Fruit fly (Drosophila melanogaster) whole organism, adult: ENCODE data around the gene CG34284.

Experiments used
- CG11617 ChIP-seq: fragments of 200-800 bp; sonication (Bioruptor generic); optimal IDR thresholded peaks from 2 replicates; lab custom pipeline; 2017; ENCODE audit warnings: mild to moderate bottlenecking, missing biosample characterization, missing genetic modification reagents, missing genetic modification characterization
- CG12768 ChIP-seq: fragments of 200-800 bp; sonication (Bioruptor generic); optimal IDR thresholded peaks from 2 replicates; lab custom pipeline; 2017; ENCODE audit warnings: missing biosample characterization, missing genetic modification characterization, mild to moderate bottlenecking, moderate library complexity, missing genetic modification reagents
- CG14711 ChIP-seq: fragments of 200-800 bp; sonication (Bioruptor generic); optimal IDR thresholded peaks from 2 replicates; lab custom pipeline; 2018; ENCODE audit warnings: missing biosample characterization, mild to moderate bottlenecking, missing genetic modification characterization, moderate library complexity
- CG1620 ChIP-seq: fragments of 200-800 bp; sonication (Bioruptor generic); optimal IDR thresholded peaks from 2 replicates; lab custom pipeline; 2016; ENCODE audit warnings: missing biosample characterization, missing genetic modification characterization
- CG33017 ChIP-seq: fragments of 200-800 bp; sonication (Bioruptor generic); optimal IDR thresholded peaks from 2 replicates; lab custom pipeline; 2018; ENCODE audit warnings: missing biosample characterization, mild to moderate bottlenecking, missing genetic modification characterization, moderate library complexity
- CG5204 ChIP-seq: fragments of 200-800 bp; sonication (Bioruptor generic); optimal IDR thresholded peaks from 2 replicates; lab custom pipeline; 2016; ENCODE audit warnings: missing biosample characterization, missing genetic modification characterization
- CG7045 ChIP-seq: fragments of 200-800 bp; sonication (Bioruptor generic); optimal IDR thresholded peaks from 2 replicates; lab custom pipeline; 2017; ENCODE audit warnings: missing biosample characterization, mild to moderate bottlenecking, missing genetic modification characterization
- CG7101 ChIP-seq: fragments of 200-800 bp; sonication (Bioruptor generic); optimal IDR thresholded peaks from 2 replicates; lab custom pipeline; 2018; ENCODE audit warnings: missing biosample characterization, mild to moderate bottlenecking, missing genetic modification characterization, moderate library complexity
- Clk ChIP-seq: fragments of 200-800 bp; sonication (Bioruptor generic); optimal IDR thresholded peaks from 2 replicates; lab custom pipeline; 2017; ENCODE audit warnings: missing biosample characterization, missing genetic modification characterization
- Crg-1 ChIP-seq: fragments of 200-800 bp; sonication (Bioruptor generic); optimal IDR thresholded peaks from 2 replicates; lab custom pipeline; 2016; ENCODE audit warnings: missing biosample characterization, missing genetic modification characterization
- Hr96 ChIP-seq: fragments of 200-800 bp; sonication (Bioruptor generic); optimal IDR thresholded peaks from 2 replicates; lab custom pipeline; 2016; ENCODE audit warnings: missing biosample characterization, missing genetic modification characterization
- Mnt ChIP-seq: fragments of 200-800 bp; sonication (Bioruptor generic); optimal IDR thresholded peaks from 2 replicates; lab custom pipeline; 2016; ENCODE audit warnings: missing biosample characterization, mild to moderate bottlenecking, missing genetic modification characterization
- bab1 ChIP-seq: fragments of 200-800 bp; sonication (Bioruptor generic); optimal IDR thresholded peaks from 3 replicates; lab custom pipeline; 2019; ENCODE audit warnings: missing biosample characterization, mild to moderate bottlenecking, missing genetic modification characterization, moderate library complexity
- cic ChIP-seq: fragments of 200-800 bp; sonication (Bioruptor generic); optimal IDR thresholded peaks from 2 replicates; lab custom pipeline; 2017; ENCODE audit warnings: missing biosample characterization, mild to moderate bottlenecking, missing genetic modification characterization, moderate library complexity
- cnc ChIP-seq, 2 experiments: fragments of >200 bp; optimal IDR thresholded peaks; 2 replicates each; lab custom pipeline; 2017
- kay ChIP-seq: fragments of 200-800 bp; sonication (Bioruptor generic); peaks from one replicate; lab custom pipeline; 2016; ENCODE audit warnings: missing biosample characterization, missing genetic modification characterization, borderline replicate concordance
- ovo ChIP-seq: fragments of 200-800 bp; sonication (Bioruptor generic); optimal IDR thresholded peaks from 2 replicates; lab custom pipeline; 2016; ENCODE audit warnings: missing biosample characterization, missing genetic modification characterization
- pad ChIP-seq: fragments of 200-800 bp; sonication (Bioruptor generic); optimal IDR thresholded peaks from 3 replicates; lab custom pipeline; 2017; ENCODE audit warnings: missing biosample characterization, missing genetic modification characterization, mild to moderate bottlenecking, moderate library complexity, missing genetic modification reagents
- tj ChIP-seq: fragments of 200-800 bp; sonication (Bioruptor generic); optimal IDR thresholded peaks from 3 replicates; lab custom pipeline; 2017; ENCODE audit warnings: missing biosample characterization, mild to moderate bottlenecking, missing genetic modification characterization, moderate library complexity
- toe ChIP-seq: fragments of 200-800 bp; sonication (Bioruptor generic); optimal IDR thresholded peaks from 2 replicates; lab custom pipeline; 2016; ENCODE audit warnings: missing biosample characterization, missing genetic modification characterization

The CG34284 gene

dm6 chr3R:18917976-18918871 lies 15.5 kb upstream of the CG34284 start:
- TF ChIP-seq CG7101 (peak; percentile 69), CG12768 (GFP tag; lab: Kevin White, UChicago) (peak; percentile 62), tj (GFP tag; lab: Kevin White, UChicago) (peak; percentile 48), CG1620 (peak; percentile 6), cnc (optimal IDR thresholded peaks at IDR 0.05; lab: Kevin White, UChicago) (no peak), pad (GFP tag; lab: Kevin White, UChicago) (peak; percentile 31), CG11617 (GFP tag; lab: Kevin White, UChicago) (peak; percentile 51), Mnt (GFP tag; lab: Kevin White, UChicago) (peak; percentile 67), Clk (no peak), Hr96 (GFP tag; lab: Kevin White, UChicago) (no peak), toe (peak; percentile 47), CG33017 (tag; lab: Kevin White, UChicago) (peak; percentile 83), cic (peak; percentile 86), CG5204 (GFP tag; lab: Kevin White, UChicago) (no peak), ovo (no peak), Crg-1 (GFP tag; lab: Kevin White, UChicago) (peak; percentile 14), CG14711 (peak; percentile 51), kay (peak; percentile 99), CG7045 (GFP tag; lab: Kevin White, UChicago) (no peak), bab1 (GFP tag; lab: Kevin White, UChicago) (peak; percentile 47)

- peak; percentile 83 for TF ChIP-seq bab1 (GFP tag; lab: Kevin White, UChicago)
- TF ChIP-seq tj (GFP tag; lab: Kevin White, UChicago) = peak; percentile 94
- peak; percentile 14 for TF ChIP-seq Crg-1 (GFP tag; lab: Kevin White, UChicago)
- peak; percentile 59 for TF ChIP-seq Hr96 (GFP tag; lab: Kevin White, UChicago)
- no peak for TF ChIP-seq toe
- peak; percentile 95 to 99 for TF ChIP-seq cnc (optimal IDR thresholded peaks at IDR 0.05; lab: Kevin White, UChicago)
- TF ChIP-seq CG5204 (GFP tag; lab: Kevin White, UChicago) = no peak
- TF ChIP-seq CG1620 = no peak
- TF ChIP-seq CG33017 (tag; lab: Kevin White, UChicago) = peak; percentile 65
- no peak for TF ChIP-seq Clk
- peak; percentile 81 for TF ChIP-seq CG12768 (GFP tag; lab: Kevin White, UChicago)
- TF ChIP-seq kay = peak; percentile 99
- TF ChIP-seq Mnt (GFP tag; lab: Kevin White, UChicago) = peak; percentile 65
- TF ChIP-seq CG14711 = peak; percentile 44
- TF ChIP-seq pad (GFP tag; lab: Kevin White, UChicago) = peak; percentile 56
- TF ChIP-seq CG7045 (GFP tag; lab: Kevin White, UChicago) = peak; percentile 36
- TF ChIP-seq CG7101 = peak; percentile 56
- TF ChIP-seq cic = peak; percentile 82
- peak; percentile 57 for TF ChIP-seq CG11617 (GFP tag; lab: Kevin White, UChicago)
Measured at dm6 chr3R:18916715-18917253, 14.1 kb upstream of the CG34284 start.

- TF ChIP-seq cnc (optimal IDR thresholded peaks at IDR 0.05; lab: Kevin White, UChicago) (no peak), cic (peak; percentile 46)
Measured at dm6 chr3R:18915644-18916194, 13.0 kb upstream of the CG34284 start.

dm6 chr3R:18914594-18915275 lies 12.0 kb upstream of the CG34284 start, which contains the start of gene Xrp1:
Xrp1 (plus strand) TSS chr3R:18914968.
- TF ChIP-seq Crg-1 (GFP tag; lab: Kevin White, UChicago) (no peak), pad (GFP tag; lab: Kevin White, UChicago) (peak; percentile 14), CG7045 (GFP tag; lab: Kevin White, UChicago) (no peak), cnc (optimal IDR thresholded peaks at IDR 0.05; lab: Kevin White, UChicago) (no peak), CG14711 (no peak), CG12768 (GFP tag; lab: Kevin White, UChicago) (peak; percentile 79), cic (peak; percentile 68), CG1620 (no peak), ovo (peak; percentile 28), CG11617 (GFP tag; lab: Kevin White, UChicago) (no peak), bab1 (GFP tag; lab: Kevin White, UChicago) (peak; percentile 3), Clk (no peak), kay (peak; percentile 85), CG33017 (tag; lab: Kevin White, UChicago) (peak; percentile 65), tj (GFP tag; lab: Kevin White, UChicago) (peak; percentile 94), Mnt (GFP tag; lab: Kevin White, UChicago) (peak; percentile 71), Hr96 (GFP tag; lab: Kevin White, UChicago) (no peak), toe (no peak), CG5204 (GFP tag; lab: Kevin White, UChicago) (no peak), CG7101 (peak; percentile 50)
